Worm (Caenorhabditis elegans) whole organism, midembryonic: Measurements from ENCODE around the gene djr-1.2.

ENCODE experiments used
- T22C8.4 ChIP-seq: fragments of 200-800 bp; sonication (Bioruptor generic); IDR thresholded peaks from 2 replicates; pipeline ENCODE4 v1.3.6; 2022; ENCODE audit warnings: missing genetic modification characterization, missing compliant biosample characterization
- cog-1 ChIP-seq: sonication (generic microtip); optimal IDR thresholded peaks from 2 replicates; lab custom pipeline; 2016; ENCODE audit warnings: missing genetic modification characterization, missing compliant biosample characterization
- flt-1 ChIP-seq: fragments of 200-800 bp; sonication (Bioruptor generic); IDR thresholded peaks from 2 replicates; pipeline ENCODE4 v1.3.6; 2022; ENCODE audit warnings: missing genetic modification characterization, missing compliant biosample characterization
- klf-2 ChIP-seq: fragments of 200-800 bp; sonication (Bioruptor generic); conservative IDR thresholded peaks from 2 replicates; pipeline ENCODE4 v1.3.6; 2022; ENCODE audit warnings: missing genetic modification reagents, missing genetic modification characterization, missing compliant biosample characterization
- med-1 ChIP-seq: sonication (generic microtip); optimal IDR thresholded peaks from 2 replicates; lab custom pipeline; 2017; ENCODE audit warnings: missing genetic modification characterization, mild to moderate bottlenecking, missing compliant biosample characterization, antibody characterized with exemption, missing genetic modification reagents; ENCODE audit not compliant: insufficient read depth
- ref-1 ChIP-seq: fragments of 200-800 bp; sonication (Bioruptor generic); conservative IDR thresholded peaks from 2 replicates; pipeline ENCODE4 v1.3.6; 2022; ENCODE audit warnings: missing genetic modification reagents, missing genetic modification characterization, missing compliant biosample characterization
- tab-1 ChIP-seq: fragments of 200-800 bp; sonication (Bioruptor generic); IDR thresholded peaks from 2 replicates; pipeline ENCODE4 v1.3.6; 2022; ENCODE audit warnings: missing genetic modification characterization, missing compliant biosample characterization
- ztf-23 ChIP-seq: fragments of 200-800 bp; sonication (Bioruptor generic); IDR thresholded peaks from 2 replicates; pipeline ENCODE4 v1.3.6; 2022; ENCODE audit warnings: missing genetic modification reagents, missing genetic modification characterization, missing compliant biosample characterization
- ztf-29 ChIP-seq: fragments of 200-800 bp; sonication (Bioruptor generic); IDR thresholded peaks from 2 replicates; pipeline ENCODE4 v1.3.6; 2022; ENCODE audit warnings: missing genetic modification reagents, missing genetic modification characterization, missing compliant biosample characterization

- TF ChIP-seq tab-1 (GFP tag; lab: Robert Waterston, UW) = no peak
- no peak for TF ChIP-seq klf-2
- TF ChIP-seq ref-1 = no peak
- TF ChIP-seq ztf-29 (GFP tag; lab: Robert Waterston, UW) = no peak
- no peak for TF ChIP-seq flt-1
- no peak for TF ChIP-seq ztf-23
- no peak for TF ChIP-seq T22C8.4
- no peak for TF ChIP-seq med-1 (GFP tag; lab: Kevin White, UChicago)
- no peak for TF ChIP-seq cog-1 (tag; lab: Kevin White, UChicago)
These were observed 19.1 kb downstream of the djr-1.2 start, which contains the start of gene C49G7.13 for ce11 chrV:4035811-4036210.
